Worm (Caenorhabditis elegans) whole organism, L2 larva: ENCODE measurements around the gene F52G3.1.

Source experiments
- F13H6.1 ChIP-seq: sonication (generic microtip); optimal IDR thresholded peaks from 2 replicates; lab custom pipeline; 2016; ENCODE audit warnings: missing genetic modification characterization, missing compliant biosample characterization
- blmp-1 ChIP-seq: sonication (generic microtip); optimal IDR thresholded peaks from 2 replicates; lab custom pipeline; 2017; ENCODE audit warnings: missing genetic modification characterization, mild to moderate bottlenecking, missing compliant biosample characterization, antibody characterized with exemption, moderate library complexity; ENCODE audit not compliant: insufficient read depth
- elt-3 ChIP-seq: sonication (generic microtip); optimal IDR thresholded peaks from 2 replicates; lab custom pipeline; 2017; ENCODE audit warnings: missing biosample characterization, missing genetic modification characterization
- lsy-2 ChIP-seq, 2 experiments: fragments of 150-350 bp in 1 of 2; sonication (generic microtip) in 1 of 2; optimal IDR thresholded peaks; 2 replicates each; lab custom pipeline; 2014 to 2017; ENCODE audit warnings: missing biosample characterization in 2 of 2, missing genetic modification characterization in 2 of 2
- mdl-1 ChIP-seq, 2 experiments: fragments of 150-350 bp in 1 of 2; sonication (generic microtip) in 1 of 2; optimal IDR thresholded peaks; 2 replicates each; lab custom pipeline; 2017; ENCODE audit warnings: missing biosample characterization in 2 of 2, missing genetic modification characterization in 2 of 2
- nhr-11 ChIP-seq: fragments of 150-350 bp; optimal IDR thresholded peaks from 2 replicates; lab custom pipeline; 2014; ENCODE audit warnings: missing biosample characterization, missing genetic modification characterization
- nhr-12 ChIP-seq: fragments of 150-350 bp; optimal IDR thresholded peaks from 2 replicates; lab custom pipeline; 2014; ENCODE audit warnings: missing biosample characterization, missing genetic modification characterization
- nhr-77 ChIP-seq: fragments of 150-350 bp; optimal IDR thresholded peaks from 2 replicates; lab custom pipeline; 2014; ENCODE audit warnings: missing biosample characterization, missing genetic modification characterization
- unc-62 ChIP-seq: fragments of 150-350 bp; optimal IDR thresholded peaks from 2 replicates; lab custom pipeline; 2014; ENCODE audit warnings: missing biosample characterization, missing genetic modification reagents, missing genetic modification characterization
- ztf-4 ChIP-seq: fragments of 150-350 bp; optimal IDR thresholded peaks from 2 replicates; lab custom pipeline; 2014; ENCODE audit warnings: missing biosample characterization, missing genetic modification characterization

DNA sequence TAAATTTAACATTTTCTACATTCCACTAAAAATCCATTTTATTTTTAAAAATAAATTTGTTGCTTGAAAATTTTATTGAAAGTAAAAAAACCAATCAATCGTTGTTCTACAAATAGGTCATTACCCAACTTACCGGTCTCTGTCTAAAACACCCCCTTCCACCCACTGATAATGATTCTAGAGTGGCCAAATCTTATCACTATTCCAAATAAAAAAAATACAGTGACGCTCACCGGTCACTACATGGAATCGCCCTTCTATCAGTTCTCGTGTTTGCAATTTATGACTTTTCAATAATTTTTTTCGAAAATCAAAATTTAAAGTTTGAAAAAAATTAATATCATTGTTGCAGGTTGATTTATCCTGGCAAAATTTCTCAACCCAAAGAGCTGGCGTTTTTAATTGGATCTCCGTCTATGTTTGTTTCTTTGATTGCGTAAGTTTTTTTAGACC, at the start of gene F52G3.1, which contains the start of gene F52G3.7:
- TF ChIP-seq blmp-1 (tag; lab: Kevin White, UChicago) (no peak), nhr-12 (no peak), unc-62 (no peak), elt-3 (tag; lab: Kevin White, UChicago) (no peak), nhr-11 (tag; lab: Kevin White, UChicago) (no peak), ztf-4 (no peak), mdl-1 (tag; optimal IDR thresholded peaks at IDR 0.05; lab: Kevin White, UChicago) (no peak), nhr-77 (tag; lab: Kevin White, UChicago) (no peak), lsy-2 (tag; optimal IDR thresholded peaks at IDR 0.05; lab: Kevin White, UChicago) (no peak), F13H6.1 (tag; lab: Kevin White, UChicago) (no peak)
